Worm (Caenorhabditis elegans) whole organism, L3 larva: Measurements from ENCODE around the gene sulp-3.

Experiments used
- ama-1 ChIP-seq: fragments of 150-350 bp; optimal IDR thresholded peaks from 2 replicates; lab custom pipeline; 2018
- egl-27 ChIP-seq: sonication (generic microtip); optimal IDR thresholded peaks from 4 replicates; lab custom pipeline; 2017; ENCODE audit warnings: missing biosample characterization, missing genetic modification reagents, missing genetic modification characterization
- fkh-10 ChIP-seq: sonication (generic microtip); optimal IDR thresholded peaks from 2 replicates; lab custom pipeline; 2017; ENCODE audit warnings: missing biosample characterization, missing genetic modification reagents, missing genetic modification characterization
- nhr-76 ChIP-seq: fragments of 150-350 bp; sonication (generic microtip); optimal IDR thresholded peaks from 5 replicates; lab custom pipeline; 2014; ENCODE audit warnings: missing biosample characterization, missing genetic modification characterization
- ztf-11 ChIP-seq: fragments of 150-350 bp; optimal IDR thresholded peaks from 2 replicates; lab custom pipeline; 2014; ENCODE audit warnings: missing biosample characterization, missing genetic modification characterization

ce11 chrX:8354284-8354784, 53.8 kb downstream of the sulp-3 start:
- TF ChIP-seq ztf-11 (tag; lab: Kevin White, UChicago) (no peak), fkh-10 (GFP tag; lab: Kevin White, UChicago) (no peak), nhr-76 (tag; lab: Kevin White, UChicago) (no peak), egl-27 (tag; lab: Kevin White, UChicago) (no peak), ama-1 (lab: Kevin White, UChicago) (no peak)
